Worm (Caenorhabditis elegans) whole organism, L1 larva: ENCODE measurements around the gene fbxa-141.

ENCODE experiments used
- C04F5.9 ChIP-seq: sonication (generic microtip); optimal IDR thresholded peaks from 2 replicates; lab custom pipeline; 2016; ENCODE audit warnings: missing genetic modification characterization, missing compliant biosample characterization
- F16B12.6 ChIP-seq: fragments of 150-350 bp; optimal IDR thresholded peaks from 2 replicates; lab custom pipeline; 2014; ENCODE audit warnings: missing biosample characterization, missing genetic modification characterization
- aly-2 ChIP-seq: fragments of 150-350 bp; optimal IDR thresholded peaks from 2 replicates; lab custom pipeline; 2014; ENCODE audit warnings: missing biosample characterization, missing genetic modification characterization
- ama-1 ChIP-seq: fragments of 150-350 bp; optimal IDR thresholded peaks from 2 replicates; lab custom pipeline; 2014
- blmp-1 ChIP-seq: fragments of 150-350 bp; optimal IDR thresholded peaks from 2 replicates; lab custom pipeline; 2014; ENCODE audit warnings: missing biosample characterization, missing genetic modification characterization
- dpl-1 ChIP-seq, 3 experiments: fragments of 150-350 bp in 2 of 3; sonication (generic microtip) in 1 of 3; optimal IDR thresholded peaks; 2 replicates each; lab custom pipeline; 2014 to 2017; ENCODE audit warnings: missing biosample characterization in 3 of 3, missing genetic modification characterization in 3 of 3, missing genetic modification reagents in 3 of 3
- dsc-1 ChIP-seq: sonication (generic microtip); optimal IDR thresholded peaks from 2 replicates; lab custom pipeline; 2016; ENCODE audit warnings: mild to moderate bottlenecking, missing genetic modification characterization, missing compliant biosample characterization
- efl-1 ChIP-seq, 4 experiments: fragments of 150-350 bp; optimal IDR thresholded peaks in 3 of 4; peaks in 1 of 4; 1 replicate in 1 of 4; 2 replicates in 3 of 4; lab custom pipeline; 2014; ENCODE audit warnings: missing biosample characterization in 2 of 4, missing genetic modification characterization in 2 of 4, missing genetic modification reagents in 2 of 4
- egl-13 ChIP-seq: sonication (generic microtip); optimal IDR thresholded peaks from 2 replicates; lab custom pipeline; 2016; ENCODE audit warnings: missing genotype, missing genetic modification reagents, missing genetic modification characterization, missing compliant biosample characterization
- egl-27 ChIP-seq, 2 experiments: fragments of 150-350 bp in 1 of 2; sonication (generic microtip); optimal IDR thresholded peaks; 3 replicates each; lab custom pipeline; 2017 to 2018; ENCODE audit warnings: missing biosample characterization in 2 of 2, missing genetic modification characterization in 2 of 2, missing genetic modification reagents in 2 of 2
- elt-2 ChIP-seq: sonication (generic microtip); optimal IDR thresholded peaks from 2 replicates; lab custom pipeline; 2016; ENCODE audit warnings: missing genetic modification characterization, mild to moderate bottlenecking, inconsistent platforms, missing compliant biosample characterization, missing genetic modification reagents
- ets-5 ChIP-seq: fragments of 200-800 bp; sonication (Bioruptor generic); IDR thresholded peaks from 2 replicates; pipeline ENCODE4 v1.3.6; 2022; ENCODE audit warnings: missing genetic modification characterization, missing compliant biosample characterization
- fkh-10 ChIP-seq: sonication (generic microtip); optimal IDR thresholded peaks from 2 replicates; lab custom pipeline; 2017; ENCODE audit warnings: missing biosample characterization, missing genetic modification reagents, missing genetic modification characterization
- fkh-4 ChIP-seq: sonication (generic microtip); optimal IDR thresholded peaks from 2 replicates; lab custom pipeline; 2016; ENCODE audit warnings: missing compliant biosample characterization, missing genetic modification characterization, borderline replicate concordance
- grh-1 ChIP-seq: fragments of 200-800 bp; sonication (Bioruptor generic); IDR thresholded peaks from 2 replicates; pipeline ENCODE4 v1.3.6; 2022; ENCODE audit warnings: missing genetic modification reagents, missing genetic modification characterization, missing compliant biosample characterization
- hlh-4 ChIP-seq: sonication (generic microtip); optimal IDR thresholded peaks from 2 replicates; lab custom pipeline; 2016; ENCODE audit warnings: mild to moderate bottlenecking, missing genetic modification characterization, missing compliant biosample characterization
- hpl-2 ChIP-seq: fragments of 150-350 bp; optimal IDR thresholded peaks from 2 replicates; lab custom pipeline; 2014; ENCODE audit warnings: missing biosample characterization, missing genetic modification reagents, missing genetic modification characterization
- isw-1 ChIP-seq: fragments of 200-800 bp; sonication (Bioruptor generic); IDR thresholded peaks from 2 replicates; pipeline ENCODE4 v1.3.6; 2022; ENCODE audit warnings: missing genetic modification characterization, missing compliant biosample characterization
- lin-13 ChIP-seq: fragments of 150-350 bp; optimal IDR thresholded peaks from 2 replicates; lab custom pipeline; 2014; ENCODE audit warnings: missing biosample characterization, missing genetic modification reagents, missing genetic modification characterization
- lin-14 ChIP-seq: fragments of 200-800 bp; sonication (Bioruptor generic); optimal IDR thresholded peaks from 2 replicates; lab custom pipeline; 2018; ENCODE audit warnings: mild to moderate bottlenecking, missing genetic modification characterization, moderate library complexity, missing compliant biosample characterization
- lin-35 ChIP-seq, 2 experiments: fragments of 150-350 bp; optimal IDR thresholded peaks; 2 replicates each; lab custom pipeline; 2014; ENCODE audit warnings: missing biosample characterization in 2 of 2, missing genetic modification characterization in 2 of 2, missing genetic modification reagents in 2 of 2
- mdl-1 ChIP-seq, 2 experiments: fragments of 150-350 bp; optimal IDR thresholded peaks; 2 replicates each; lab custom pipeline; 2014 to 2017; ENCODE audit warnings: missing biosample characterization in 2 of 2, missing genetic modification characterization in 2 of 2, inconsistent platforms in 1 of 2
- nhr-20 ChIP-seq: sonication (generic microtip); optimal IDR thresholded peaks from 2 replicates; lab custom pipeline; 2016; ENCODE audit warnings: mild to moderate bottlenecking, missing genetic modification characterization, missing compliant biosample characterization
- nhr-237 ChIP-seq: fragments of 150-350 bp; optimal IDR thresholded peaks from 2 replicates; lab custom pipeline; 2014; ENCODE audit warnings: missing biosample characterization, missing genetic modification characterization
- nhr-71 ChIP-seq: sonication (generic microtip); optimal IDR thresholded peaks from 2 replicates; lab custom pipeline; 2016; ENCODE audit warnings: mild to moderate bottlenecking, missing genetic modification characterization, moderate library complexity, missing compliant biosample characterization
- nhr-77 ChIP-seq: fragments of 150-350 bp; optimal IDR thresholded peaks from 2 replicates; lab custom pipeline; 2014; ENCODE audit warnings: missing biosample characterization, missing genetic modification characterization
- nhr-85 ChIP-seq: sonication (generic microtip); peaks from one replicate; lab custom pipeline; 2016; ENCODE audit warnings: missing genetic modification characterization, inconsistent platforms, missing compliant biosample characterization
- pax-3 ChIP-seq: fragments of 200-800 bp; sonication (Bioruptor generic); optimal IDR thresholded peaks from 2 replicates; lab custom pipeline; 2018; ENCODE audit warnings: mild to moderate bottlenecking, missing genetic modification characterization, moderate library complexity, missing compliant biosample characterization
- pqm-1 ChIP-seq: sonication (generic microtip); optimal IDR thresholded peaks from 3 replicates; lab custom pipeline; 2017; ENCODE audit warnings: missing biosample characterization, missing genetic modification characterization
- skn-1 ChIP-seq: fragments of 150-350 bp; optimal IDR thresholded peaks from 2 replicates; lab custom pipeline; 2014; ENCODE audit warnings: missing biosample characterization, missing genetic modification characterization
- snu-23 ChIP-seq: sonication (generic microtip); optimal IDR thresholded peaks from 2 replicates; lab custom pipeline; 2016; ENCODE audit warnings: missing genetic modification characterization, missing compliant biosample characterization
- sup-37 ChIP-seq: fragments of 200-800 bp; sonication (Bioruptor generic); optimal IDR thresholded peaks from 2 replicates; lab custom pipeline; 2018; ENCODE audit warnings: mild to moderate bottlenecking, missing genetic modification characterization, missing compliant biosample characterization
- tbx-2 ChIP-seq: sonication (generic microtip); optimal IDR thresholded peaks from 2 replicates; lab custom pipeline; 2016; ENCODE audit warnings: missing genetic modification characterization, missing compliant biosample characterization
- tlp-1 ChIP-seq: fragments of 150-350 bp; optimal IDR thresholded peaks from 2 replicates; lab custom pipeline; 2014; ENCODE audit warnings: missing biosample characterization, missing genetic modification characterization
- unc-130 ChIP-seq: fragments of 150-350 bp; optimal IDR thresholded peaks from 2 replicates; lab custom pipeline; 2017; ENCODE audit warnings: missing biosample characterization, missing genetic modification characterization, inconsistent platforms
- unc-86 ChIP-seq: sonication (generic microtip); optimal IDR thresholded peaks from 2 replicates; lab custom pipeline; 2016; ENCODE audit warnings: missing genetic modification characterization, missing compliant biosample characterization
- unc-98 ChIP-seq: fragments of 200-800 bp; sonication (Bioruptor generic); IDR thresholded peaks from 2 replicates; pipeline ENCODE4 v1.3.6; 2022; ENCODE audit warnings: missing genetic modification characterization, missing compliant biosample characterization
- xbp-1 ChIP-seq: sonication (generic microtip); optimal IDR thresholded peaks from 2 replicates; lab custom pipeline; 2016; ENCODE audit warnings: missing genetic modification characterization, missing compliant biosample characterization
- zip-4 ChIP-seq: fragments of 200-800 bp; sonication (Bioruptor generic); optimal IDR thresholded peaks from 2 replicates; lab custom pipeline; 2018; ENCODE audit warnings: mild to moderate bottlenecking, missing genetic modification characterization, moderate library complexity, missing compliant biosample characterization
- ztf-11 ChIP-seq, 2 experiments: sonication (generic microtip); optimal IDR thresholded peaks; 2 replicates each; lab custom pipeline; 2016 to 2017; ENCODE audit warnings: missing genetic modification characterization in 2 of 2, missing biosample characterization in 1 of 2, missing compliant biosample characterization in 1 of 2

The fbxa-141 gene

DNA sequence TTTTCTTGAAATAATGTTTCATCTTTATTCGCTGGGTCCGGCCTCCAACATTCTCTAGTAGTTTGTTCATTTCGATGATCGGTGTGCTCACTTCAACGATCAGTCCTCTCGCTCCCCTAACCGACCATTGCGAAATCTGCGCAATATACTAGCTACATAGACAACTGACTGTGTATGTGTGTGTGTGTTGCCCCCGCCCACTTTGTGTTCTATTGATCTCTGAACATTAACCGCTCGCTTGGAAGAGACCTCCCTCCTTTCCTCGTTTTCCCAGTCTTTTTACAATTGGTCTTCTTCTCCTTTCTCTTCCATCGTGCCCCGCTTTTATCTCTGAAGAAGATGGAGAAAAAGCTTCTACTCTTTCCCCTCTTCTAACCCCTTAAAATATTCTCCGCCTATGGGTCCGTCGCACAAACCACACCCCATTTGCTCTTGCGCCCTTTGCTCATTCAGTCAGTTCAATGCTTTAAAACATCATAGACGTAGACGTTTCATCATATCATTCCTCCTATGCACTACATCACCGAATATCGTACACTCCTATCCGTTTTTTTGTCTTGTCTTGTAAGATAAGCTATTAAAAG, 44.7 kb upstream of the fbxa-141 start (continued):
- peak; percentile 35 for TF ChIP-seq xbp-1 (tag; lab: Kevin White, UChicago)
- peak; percentile 76 for TF ChIP-seq tbx-2 (tag; lab: Kevin White, UChicago)
- TF ChIP-seq unc-98 (GFP tag; lab: Robert Waterston, UW) = 0 out of 2 replicates have a peak, but pooled peaks have one; percentile 22
- TF ChIP-seq hlh-4 (tag; lab: Kevin White, UChicago) = no peak
- TF ChIP-seq fkh-4 (tag; lab: Kevin White, UChicago) = no peak
- TF ChIP-seq nhr-85 (tag; lab: Kevin White, UChicago) = no peak
- no peak for TF ChIP-seq hpl-2
- peak; percentile 40 for TF ChIP-seq isw-1 (GFP tag; lab: Robert Waterston, UW)
- no peak for TF ChIP-seq pax-3 (tag; lab: Kevin White, UChicago)
- no peak for TF ChIP-seq ama-1 (lab: Kevin White, UChicago)
- TF ChIP-seq zip-4 (GFP tag; lab: Kevin White, UChicago) = peak; percentile 78
- TF ChIP-seq unc-130 (tag; lab: Kevin White, UChicago) = no peak
- TF ChIP-seq pqm-1 (tag; lab: Kevin White, UChicago) = no peak
- peak in 1 of 3 experiments; percentile 2 for TF ChIP-seq dpl-1 (GFP tag; optimal IDR thresholded peaks at IDR 0.05; lab: Kevin White, UChicago)
- TF ChIP-seq F16B12.6 (tag; lab: Kevin White, UChicago) = no peak
- TF ChIP-seq efl-1 (optimal IDR thresholded peaks at IDR 0.05; lab: Kevin White, UChicago) = peak in 1 of 2 experiments; percentile 33
- TF ChIP-seq efl-1 (GFP tag; optimal IDR thresholded peaks at IDR 0.05 in 1 of 2; lab: Kevin White, UChicago) = peak in 1 of 2 experiments; percentile 92
- peak; percentile 49 for TF ChIP-seq elt-2
- TF ChIP-seq nhr-71 = peak; percentile 96
- TF ChIP-seq nhr-237 = no peak
- TF ChIP-seq mdl-1 (tag; optimal IDR thresholded peaks at IDR 0.05; lab: Kevin White, UChicago) = no peak
- no peak for TF ChIP-seq C04F5.9 (tag; lab: Kevin White, UChicago)
- TF ChIP-seq aly-2 (tag; lab: Kevin White, UChicago) = no peak
- peak; percentile 78 for TF ChIP-seq skn-1 (tag; lab: Kevin White, UChicago)
- TF ChIP-seq grh-1 (GFP tag; lab: Robert Waterston, UW) = no peak
- TF ChIP-seq ztf-11 (tag; optimal IDR thresholded peaks at IDR 0.05; lab: Kevin White, UChicago) = no peak
- TF ChIP-seq lin-13 = no peak
- TF ChIP-seq, all 84 proteins: peak for 32

DNA sequence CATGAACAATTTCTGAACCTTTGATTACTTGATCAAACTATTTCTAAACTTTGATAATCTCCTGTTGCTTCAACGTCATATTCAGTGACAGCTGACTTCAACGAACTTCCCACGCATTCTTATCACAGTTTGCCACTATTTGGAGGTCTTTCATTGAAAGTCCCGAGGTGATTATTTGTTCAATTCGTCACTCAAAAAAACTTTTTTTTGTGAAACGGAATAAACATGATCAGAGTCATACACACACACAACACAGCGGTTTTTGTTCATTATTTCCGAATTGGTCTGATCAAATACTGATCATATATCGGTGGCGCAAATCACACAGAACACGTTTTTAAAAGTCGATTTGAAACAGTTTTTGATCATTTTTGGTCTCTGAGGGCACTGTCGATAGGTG, 43.7 kb upstream of the fbxa-141 start:
- no peak for TF ChIP-seq pax-3 (tag; lab: Kevin White, UChicago)
- peak in 1 of 2 experiments; percentile 13 for TF ChIP-seq lin-35 (GFP tag; optimal IDR thresholded peaks at IDR 0.05; lab: Kevin White, UChicago)
- TF ChIP-seq sup-37 (GFP tag; lab: Kevin White, UChicago) = no peak
- TF ChIP-seq nhr-77 (tag; lab: Kevin White, UChicago) = no peak
- no peak for TF ChIP-seq egl-13 (tag; lab: Kevin White, UChicago)
- no peak for TF ChIP-seq ets-5 (GFP tag; lab: Robert Waterston, UW)
- TF ChIP-seq egl-27 (tag; optimal IDR thresholded peaks at IDR 0.05; lab: Kevin White, UChicago) = no peak
- TF ChIP-seq blmp-1 = peak; percentile 27
- peak; percentile 36 for TF ChIP-seq lin-14 (GFP tag; lab: Kevin White, UChicago)
- TF ChIP-seq dsc-1 (tag; lab: Kevin White, UChicago) = no peak
- no peak for TF ChIP-seq zip-4 (GFP tag; lab: Kevin White, UChicago)
- peak; percentile 8 for TF ChIP-seq snu-23 (GFP tag; lab: Kevin White, UChicago)
- peak; percentile 51 for TF ChIP-seq nhr-85 (tag; lab: Kevin White, UChicago)
- TF ChIP-seq nhr-20 (tag; lab: Kevin White, UChicago) = peak; percentile 24
- TF ChIP-seq unc-98 (GFP tag; lab: Robert Waterston, UW) = no peak
- peak; percentile 66 for TF ChIP-seq nhr-71

- TF ChIP-seq tlp-1 = no peak
- TF ChIP-seq nhr-85 (tag; lab: Kevin White, UChicago) = peak; percentile 61
- TF ChIP-seq unc-86 (tag; lab: Kevin White, UChicago) = no peak
- TF ChIP-seq fkh-10 = no peak
- TF ChIP-seq, all 84 proteins: peak for 1
Observed at ce11 chrX:14549709-14550199, 37.0 kb upstream of the fbxa-141 start, which contains the start of gene ram-5. ram-5 (plus strand) TSS chrX:14550149.
